Fruit fly (Drosophila melanogaster) whole organism, embryonic: Measurements from ENCODE around the gene Srr.
A peak's percentile ranks its signal among the peaks of the same experiment; 100 is the strongest.

Experiments
- ATbp ChIP-seq: fragments of 200-800 bp; sonication (Bioruptor generic); optimal IDR thresholded peaks from 2 replicates; lab custom pipeline; 2017; ENCODE audit warnings: missing biosample characterization, mild to moderate bottlenecking, missing genetic modification characterization, missing genetic modification reagents
- Awh ChIP-seq: fragments of 200-800 bp; sonication (Bioruptor generic); IDR thresholded peaks from 2 replicates; pipeline ENCODE4, ENCODE4 v1.3.6; 2022; ENCODE audit warnings: missing biosample characterization, missing genetic modification characterization
- B-H1 ChIP-seq: fragments of 200-800 bp; sonication (Bioruptor generic); IDR thresholded peaks from 3 replicates; pipeline ENCODE4 v1.3.6; 2022; ENCODE audit warnings: missing biosample characterization, missing genetic modification characterization
- CG10959 ChIP-seq: fragments of 200-800 bp; sonication (Bioruptor generic); IDR thresholded peaks from 2 replicates; pipeline ENCODE4 v1.3.6; 2022; ENCODE audit warnings: missing biosample characterization, missing genetic modification characterization
- CG13296 ChIP-seq: fragments of 200-800 bp; sonication (Bioruptor generic); optimal IDR thresholded peaks from 3 replicates; lab custom pipeline; 2018; ENCODE audit warnings: missing biosample characterization, mild to moderate bottlenecking, missing genetic modification characterization
- CG14014 ChIP-seq: fragments of 200-800 bp; sonication (Bioruptor generic); IDR thresholded peaks from 2 replicates; pipeline ENCODE4 v1.3.6; 2022; ENCODE audit warnings: missing biosample characterization, missing genetic modification characterization
- CG14050 ChIP-seq: fragments of 200-800 bp; sonication (Bioruptor generic); IDR thresholded peaks from 3 replicates; pipeline ENCODE4 v1.3.6; 2022; ENCODE audit warnings: missing biosample characterization, missing genetic modification characterization
- CG14860 ChIP-seq: fragments of 200-800 bp; sonication (Bioruptor generic); IDR thresholded peaks from 3 replicates; pipeline ENCODE4 v1.3.6; 2022; ENCODE audit warnings: missing biosample characterization, missing genetic modification characterization; ENCODE audit not compliant: partially characterized antibody
- CG18476 ChIP-seq: fragments of 200-800 bp; sonication (Bioruptor generic); optimal IDR thresholded peaks from 2 replicates; lab custom pipeline; 2016; ENCODE audit warnings: missing biosample characterization, mild to moderate bottlenecking, missing genetic modification characterization
- CG2120 ChIP-seq: fragments of 200-800 bp; sonication (Bioruptor generic); optimal IDR thresholded peaks from 3 replicates; lab custom pipeline; 2016; ENCODE audit warnings: missing biosample characterization, missing genetic modification characterization
- CG3065 ChIP-seq: fragments of 200-800 bp; sonication (Bioruptor generic); optimal IDR thresholded peaks from 2 replicates; lab custom pipeline; 2016; ENCODE audit warnings: missing biosample characterization, missing genetic modification characterization
- CG34224 ChIP-seq: fragments of 200-800 bp; sonication (Bioruptor generic); IDR thresholded peaks from 3 replicates; pipeline ENCODE4 v1.3.6; 2022; ENCODE audit warnings: missing biosample characterization, missing genetic modification characterization; ENCODE audit not compliant: partially characterized antibody
- CG34422 ChIP-seq: fragments of 200-800 bp; sonication (Bioruptor generic); IDR thresholded peaks from 3 replicates; pipeline ENCODE4 v1.3.6; 2022; ENCODE audit warnings: missing biosample characterization, missing genetic modification characterization
- CG5180 ChIP-seq: fragments of 200-800 bp; sonication (Bioruptor generic); optimal IDR thresholded peaks from 3 replicates; lab custom pipeline; 2017; ENCODE audit warnings: missing biosample characterization, missing genetic modification characterization, mild to moderate bottlenecking, moderate library complexity, missing genetic modification reagents
- CG7271 ChIP-seq: fragments of 200-800 bp; sonication (Bioruptor generic); optimal IDR thresholded peaks from 2 replicates; lab custom pipeline; 2018; ENCODE audit warnings: missing biosample characterization, mild to moderate bottlenecking, missing genetic modification characterization, moderate library complexity
- CG7839 ChIP-seq: fragments of 200-800 bp; sonication (Bioruptor generic); optimal IDR thresholded peaks from 3 replicates; lab custom pipeline; 2018; ENCODE audit warnings: missing biosample characterization, mild to moderate bottlenecking, missing genetic modification characterization, moderate library complexity
- CG9797 ChIP-seq: fragments of 200-800 bp; sonication (Bioruptor generic); optimal IDR thresholded peaks from 3 replicates; lab custom pipeline; 2018; ENCODE audit warnings: missing biosample characterization, mild to moderate bottlenecking, missing genetic modification characterization
- D19A ChIP-seq: fragments of 200-800 bp; optimal IDR thresholded peaks from 3 replicates; lab custom pipeline; 2019; ENCODE audit warnings: missing biosample characterization, mild to moderate bottlenecking, missing genetic modification characterization, moderate library complexity
- Dip3 ChIP-seq: fragments of 200-800 bp; sonication (Bioruptor generic); optimal IDR thresholded peaks from 3 replicates; lab custom pipeline; 2016; ENCODE audit warnings: missing biosample characterization, missing genetic modification characterization
- Hsf ChIP-seq: fragments of 200-800 bp; sonication (Bioruptor generic); optimal IDR thresholded peaks from 3 replicates; lab custom pipeline; 2016; ENCODE audit warnings: missing biosample characterization, missing genetic modification characterization
- Lhr ChIP-seq: fragments of 200-800 bp; sonication (Bioruptor generic); optimal IDR thresholded peaks from 3 replicates; lab custom pipeline; 2017; ENCODE audit warnings: mild to moderate bottlenecking, missing biosample characterization, missing genetic modification reagents, missing genetic modification characterization
- Mes4 ChIP-seq: fragments of 200-800 bp; sonication (Bioruptor generic); optimal IDR thresholded peaks from 2 replicates; lab custom pipeline; 2016; ENCODE audit warnings: missing biosample characterization, missing genetic modification characterization
- Nf-YB ChIP-seq: fragments of 200-800 bp; sonication (Bioruptor generic); optimal IDR thresholded peaks from 3 replicates; lab custom pipeline; 2019; ENCODE audit warnings: missing biosample characterization, mild to moderate bottlenecking, missing genetic modification characterization, moderate library complexity
- Side ChIP-seq: fragments of 200-800 bp; sonication (Bioruptor generic); optimal IDR thresholded peaks from 2 replicates; lab custom pipeline; 2016; ENCODE audit warnings: missing biosample characterization, missing genetic modification characterization
- Sox100B ChIP-seq: fragments of 200-800 bp; sonication (Bioruptor generic); optimal IDR thresholded peaks from 3 replicates; lab custom pipeline; 2018; ENCODE audit warnings: missing biosample characterization, mild to moderate bottlenecking, missing genetic modification characterization
- YL-1 ChIP-seq: fragments of 200-800 bp; sonication (Bioruptor generic); optimal IDR thresholded peaks from 3 replicates; lab custom pipeline; 2017; ENCODE audit warnings: missing biosample characterization, mild to moderate bottlenecking, missing genetic modification characterization
- ap ChIP-seq: fragments of 200-800 bp; sonication (Bioruptor generic); IDR thresholded peaks from 2 replicates; pipeline ENCODE4 v1.3.6; 2022; ENCODE audit warnings: missing biosample characterization, missing genetic modification characterization
- ase ChIP-seq: fragments of 200-800 bp; sonication (Bioruptor generic); IDR thresholded peaks from 3 replicates; pipeline ENCODE4 v1.3.6; 2022; ENCODE audit warnings: missing biosample characterization, missing genetic modification characterization
- bab2 ChIP-seq: fragments of 200-800 bp; sonication (Bioruptor generic); optimal IDR thresholded peaks from 2 replicates; lab custom pipeline; 2016; ENCODE audit warnings: missing biosample characterization, missing genetic modification characterization
- dm ChIP-seq: fragments of 200-800 bp; sonication (Bioruptor generic); optimal IDR thresholded peaks from 3 replicates; lab custom pipeline; 2016; ENCODE audit warnings: missing biosample characterization, missing genetic modification characterization
- esg ChIP-seq: fragments of 200-800 bp; sonication (Bioruptor generic); conservative IDR thresholded peaks from 2 replicates; pipeline ENCODE4 v1.3.6; 2022; ENCODE audit warnings: missing biosample characterization, missing genetic modification characterization
- exex ChIP-seq: fragments of 200-800 bp; sonication (Bioruptor generic); optimal IDR thresholded peaks from 4 replicates; lab custom pipeline; 2018; ENCODE audit warnings: missing biosample characterization, mild to moderate bottlenecking, missing genetic modification characterization, moderate library complexity
- gcm ChIP-seq: fragments of 200-800 bp; sonication (Bioruptor generic); optimal IDR thresholded peaks from 2 replicates; lab custom pipeline; 2019; ENCODE audit warnings: missing biosample characterization, mild to moderate bottlenecking, missing genetic modification characterization, moderate library complexity
- gem ChIP-seq: fragments of 200-800 bp; sonication (Bioruptor generic); optimal IDR thresholded peaks from 2 replicates; lab custom pipeline; 2019; ENCODE audit warnings: missing biosample characterization, mild to moderate bottlenecking, missing genetic modification characterization, moderate library complexity
- hb ChIP-seq: fragments of 200-800 bp; sonication (Bioruptor generic); IDR thresholded peaks from 3 replicates; pipeline ENCODE4 v1.3.6; 2022; ENCODE audit warnings: missing biosample characterization, missing genetic modification characterization; ENCODE audit not compliant: partially characterized antibody
- mld ChIP-seq: fragments of 200-800 bp; sonication (Bioruptor generic); IDR thresholded peaks from 3 replicates; pipeline ENCODE4 v1.3.6; 2022; ENCODE audit warnings: missing biosample characterization, missing genetic modification characterization; ENCODE audit not compliant: partially characterized antibody
- nerfin-1 ChIP-seq: fragments of 200-800 bp; sonication (Bioruptor generic); optimal IDR thresholded peaks from 3 replicates; lab custom pipeline; 2019; ENCODE audit warnings: missing biosample characterization, mild to moderate bottlenecking, missing genetic modification characterization, moderate library complexity
- peb ChIP-seq: fragments of 200-800 bp; sonication (Bioruptor generic); IDR thresholded peaks from 2 replicates; pipeline ENCODE4 v1.3.6; 2022; ENCODE audit warnings: missing biosample characterization, missing genetic modification characterization
- pfk ChIP-seq: fragments of 200-800 bp; sonication (Bioruptor generic); optimal IDR thresholded peaks from 2 replicates; lab custom pipeline; 2018; ENCODE audit warnings: missing biosample characterization, mild to moderate bottlenecking, missing genetic modification characterization, moderate library complexity
- pita ChIP-seq: fragments of 200-800 bp; sonication (Bioruptor generic); optimal IDR thresholded peaks from 2 replicates; lab custom pipeline; 2017; ENCODE audit warnings: missing biosample characterization, mild to moderate bottlenecking, missing genetic modification characterization
- pum ChIP-seq: fragments of 200-800 bp; sonication (Bioruptor generic); optimal IDR thresholded peaks from 2 replicates; lab custom pipeline; 2016; ENCODE audit warnings: missing biosample characterization, missing genetic modification characterization
- rib ChIP-seq: fragments of 200-800 bp; sonication (Bioruptor generic); IDR thresholded peaks from 2 replicates; pipeline ENCODE4 v1.3.6; 2022; ENCODE audit warnings: missing biosample characterization, missing genetic modification characterization
- run ChIP-seq: fragments of 200-800 bp; sonication (Bioruptor generic); optimal IDR thresholded peaks from 3 replicates; lab custom pipeline; 2018; ENCODE audit warnings: missing biosample characterization, mild to moderate bottlenecking, missing genetic modification characterization
- slou ChIP-seq: fragments of 200-800 bp; sonication (Bioruptor generic); optimal IDR thresholded peaks from 3 replicates; lab custom pipeline; 2016; ENCODE audit warnings: missing biosample characterization, missing genetic modification characterization
- sob ChIP-seq: fragments of 200-800 bp; sonication (Bioruptor generic); IDR thresholded peaks from 2 replicates; pipeline ENCODE4 v1.3.6; 2022; ENCODE audit warnings: missing biosample characterization, missing genetic modification characterization
- sr ChIP-seq: fragments of 200-800 bp; sonication (Bioruptor generic); IDR thresholded peaks from 3 replicates; pipeline ENCODE4 v1.3.6; 2022; ENCODE audit warnings: missing biosample characterization, missing genetic modification characterization
- ssp ChIP-seq: fragments of 200-800 bp; sonication (Bioruptor generic); IDR thresholded peaks from 2 replicates; pipeline ENCODE4 v1.3.6; 2022; ENCODE audit warnings: missing biosample characterization, missing genetic modification characterization
- stwl ChIP-seq: fragments of 200-800 bp; sonication (Bioruptor generic); optimal IDR thresholded peaks from 3 replicates; lab custom pipeline; 2018; ENCODE audit warnings: missing biosample characterization, mild to moderate bottlenecking, missing genetic modification characterization, moderate library complexity
- sug ChIP-seq: fragments of 200-800 bp; optimal IDR thresholded peaks from 2 replicates; lab custom pipeline; 2019; ENCODE audit warnings: missing biosample characterization, mild to moderate bottlenecking, missing genetic modification characterization, moderate library complexity
- usp ChIP-seq: fragments of >200 bp; optimal IDR thresholded peaks from 2 replicates; lab custom pipeline; 2017; ENCODE audit warnings: missing biosample characterization, missing genetic modification characterization

The Srr gene

DNA sequence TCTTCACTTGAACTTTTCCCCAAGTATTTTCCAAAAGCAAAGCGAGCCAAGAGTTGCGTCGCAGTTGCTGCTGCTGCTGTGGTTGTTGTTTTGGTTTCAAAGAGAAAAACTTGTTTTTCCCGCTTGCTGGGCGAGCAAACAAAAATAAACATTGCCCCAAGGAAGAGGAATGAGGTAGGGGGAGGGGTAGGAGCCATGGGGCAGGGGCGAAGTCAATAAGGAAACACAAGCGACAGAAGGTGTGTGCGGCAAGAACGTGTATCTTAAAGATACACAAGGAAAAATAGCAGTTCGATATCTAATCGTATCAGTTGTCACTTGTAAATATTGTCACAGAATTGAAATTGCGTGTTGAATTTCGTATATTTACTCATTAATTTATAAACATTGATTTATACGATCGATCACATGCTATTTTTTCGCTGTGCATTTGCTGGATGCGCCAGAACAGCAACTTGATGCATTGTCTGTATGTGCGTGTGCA, 28.4 kb downstream of the Srr start (continued):
- peak; percentile 65; the same call in 1 of the 3 replicates for TF ChIP-seq CG34422 (GFP tag; lab: Robert Waterston, UW)
- TF ChIP-seq CG18476 (GFP tag; lab: Kevin White, UChicago) = no peak
- TF ChIP-seq Sox100B = peak; percentile 66
- TF ChIP-seq D19A (tag; lab: Kevin White, UChicago) = peak; percentile 78
- peak; percentile 49 for TF ChIP-seq Hsf
- TF ChIP-seq ssp (GFP tag; lab: Robert Waterston, UW) = peak; percentile 39; the same call in 1 of the 2 replicates
- peak; percentile 68 for TF ChIP-seq nerfin-1 (tag; lab: Kevin White, UChicago)
- TF ChIP-seq bab2 (GFP tag; lab: Kevin White, UChicago) = peak; percentile 63
- TF ChIP-seq pita (GFP tag; lab: Kevin White, UChicago) = no peak
- no peak; the same call in 2 of the 3 replicates for TF ChIP-seq sr
- TF ChIP-seq CG7839 = peak; percentile 76
- peak; percentile 56 for TF ChIP-seq Lhr
- no peak; the same call in 1 of the 2 replicates for TF ChIP-seq ap (GFP tag; lab: Robert Waterston, UW)
- TF ChIP-seq Side (GFP tag; lab: Kevin White, UChicago) = peak; percentile 29
- no peak for TF ChIP-seq CG7271 (tag; lab: Kevin White, UChicago)
- TF ChIP-seq peb (GFP tag; lab: Robert Waterston, UW) = peak; percentile 57; the same call in 1 of the 2 replicates
- TF ChIP-seq hb (GFP tag; lab: Robert Waterston, UW) = no peak
- peak; percentile 67 for TF ChIP-seq CG10959 (GFP tag; lab: Robert Waterston, UW)
- peak; percentile 72 for TF ChIP-seq sob (GFP tag; lab: Robert Waterston, UW)
- TF ChIP-seq gem (tag; lab: Kevin White, UChicago) = peak; percentile 83
- no peak for TF ChIP-seq CG34224 (GFP tag; lab: Robert Waterston, UW)
- TF ChIP-seq ATbp (GFP tag; lab: Kevin White, UChicago) = peak; percentile 71
- TF ChIP-seq stwl (tag; lab: Kevin White, UChicago) = no peak
- no peak for TF ChIP-seq Dip3 (GFP tag; lab: Kevin White, UChicago)
- peak; percentile 55 for TF ChIP-seq CG13296 (GFP tag; lab: Kevin White, UChicago)
- no peak for TF ChIP-seq usp (GFP tag; lab: Kevin White, UChicago)
- TF ChIP-seq B-H1 (GFP tag; lab: Robert Waterston, UW) = no peak; the same call in 2 of the 3 replicates
- 0 out of 3 replicates have a peak, but pooled peaks have one; percentile 54 for TF ChIP-seq ase (GFP tag; lab: Robert Waterston, UW)
- peak; percentile 4 for TF ChIP-seq exex (tag; lab: Kevin White, UChicago)
- no peak for TF ChIP-seq sug
- no peak for TF ChIP-seq CG14050 (GFP tag; lab: Robert Waterston, UW)
- TF ChIP-seq CG9797 (GFP tag; lab: Kevin White, UChicago) = peak; percentile 19
- peak; percentile 50 for TF ChIP-seq pum (GFP tag; lab: Kevin White, UChicago)
- TF ChIP-seq Mes4 (GFP tag; lab: Kevin White, UChicago) = no peak
- TF ChIP-seq pfk = no peak
- TF ChIP-seq YL-1 (GFP tag; lab: Kevin White, UChicago) = peak; percentile 54
- TF ChIP-seq rib (GFP tag; lab: Robert Waterston, UW) = peak; percentile 29; the same call in 1 of the 2 replicates
- no peak for TF ChIP-seq mld (GFP tag; lab: Robert Waterston, UW)
- TF ChIP-seq CG3065 = peak; percentile 34
- no peak for TF ChIP-seq CG14860 (GFP tag; lab: Robert Waterston, UW)
- TF ChIP-seq Nf-YB (GFP tag; lab: Kevin White, UChicago) = peak; percentile 62
- TF ChIP-seq dm = no peak
- peak; percentile 71 for TF ChIP-seq CG14014
- no peak for TF ChIP-seq run (tag; lab: Kevin White, UChicago)
- TF ChIP-seq CG2120 (GFP tag; lab: Kevin White, UChicago) = no peak
- peak; percentile 71 for TF ChIP-seq gcm (GFP tag; lab: Kevin White, UChicago)
- no peak for TF ChIP-seq CG5180 (GFP tag; lab: Kevin White, UChicago)
- TF ChIP-seq slou = peak; percentile 20
- peak; percentile 66; the same call in 1 of the 2 replicates for TF ChIP-seq Awh (GFP tag; lab: Robert Waterston, UW)
- peak; percentile 33; the same call in 1 of the 2 replicates for TF ChIP-seq esg (GFP tag; lab: Robert Waterston, UW)
